Fruit fly (Drosophila melanogaster): Measurements from ENCODE around the gene CG43703.
A peak's percentile ranks its signal among the peaks of the same experiment; 100 is the strongest.

CG43703 gene

DNA sequence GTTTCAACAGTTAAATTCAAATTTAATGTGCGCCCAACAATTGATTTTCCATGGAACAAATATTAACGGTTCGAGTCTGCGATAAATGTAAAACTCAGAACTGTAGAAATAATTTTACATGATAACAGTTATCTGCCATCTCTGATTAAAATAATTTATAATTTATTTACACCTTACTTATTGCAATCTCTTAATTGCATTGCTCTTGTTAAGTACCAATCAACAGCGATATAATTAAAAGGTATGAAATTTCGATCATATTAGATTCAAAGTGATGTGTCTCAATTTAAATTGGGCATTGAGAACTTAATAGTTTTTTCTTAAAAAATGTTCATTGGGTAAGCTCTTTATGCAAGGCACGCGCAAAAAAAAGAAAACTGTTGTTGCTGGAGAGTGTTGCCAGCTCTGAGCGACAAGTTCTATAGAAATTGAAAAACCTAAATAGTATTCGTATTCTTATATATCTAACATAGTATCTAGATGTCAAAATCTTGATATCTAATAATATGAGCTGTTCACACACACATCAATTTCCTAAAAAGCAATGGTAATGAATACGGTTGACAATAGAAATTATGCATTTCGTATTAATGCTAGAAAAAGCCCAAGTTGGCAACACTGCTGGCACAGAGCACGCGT lies 37.6 kb downstream of the CG43703 start (continued):
- peak; percentile 81 for TF ChIP-seq onecut (GFP tag; IDR thresholded peaks at IDR 0.05)
- TF ChIP-seq fru (optimal IDR thresholded peaks at IDR 0.05) = no peak
- TF ChIP-seq Atf-2 (GFP tag; optimal IDR thresholded peaks at IDR 0.05) = no peak
- no peak for TF ChIP-seq CG3407 (GFP tag; optimal IDR thresholded peaks at IDR 0.05)
- peak; percentile 56 for TF ChIP-seq CG17385 (GFP tag; optimal IDR thresholded peaks at IDR 0.05)
- peak; percentile 81 for TF ChIP-seq unpg (GFP tag; optimal IDR thresholded peaks at IDR 0.05)
- peak; percentile 74 for TF ChIP-seq CG1602 (GFP tag; optimal IDR thresholded peaks at IDR 0.05)
- peak; percentile 87 for TF ChIP-seq exex (tag; optimal IDR thresholded peaks at IDR 0.05)
- TF ChIP-seq br (optimal IDR thresholded peaks at IDR 0.05) = no peak
- TF ChIP-seq CG14667 (GFP tag; IDR thresholded peaks at IDR 0.05) = peak; percentile 37; the same call in 1 of the 2 replicates
- TF ChIP-seq lola (GFP tag; optimal IDR thresholded peaks at IDR 0.05) = no peak
- TF ChIP-seq wek (GFP tag; optimal IDR thresholded peaks at IDR 0.05) = no peak
- TF ChIP-seq CG15269 (tag; optimal IDR thresholded peaks at IDR 0.05) = peak; percentile 27
- peak; percentile 36 for TF ChIP-seq CG14710 (tag; optimal IDR thresholded peaks at IDR 0.05)
- TF ChIP-seq Mad (GFP tag; optimal IDR thresholded peaks at IDR 0.05) = peak; percentile 10
- TF ChIP-seq zen2 (GFP tag; IDR thresholded peaks at IDR 0.05; ENCODE audit: partially characterized antibody) = no peak
- TF ChIP-seq Mrtf (GFP tag; IDR thresholded peaks at IDR 0.05) = no peak
- peak; percentile 37 for TF ChIP-seq CG13287 (GFP tag; IDR thresholded peaks at IDR 0.05; ENCODE audit: partially characterized antibody)

- TF ChIP-seq CG3995 (GFP tag; optimal IDR thresholded peaks at IDR 0.05) (peak; percentile 33), sd (tag; optimal IDR thresholded peaks at IDR 0.05) (peak; percentile 26), HLH4C (GFP tag; IDR thresholded peaks at IDR 0.05; ENCODE audit: partially characterized antibody) (no peak), MBD-R2 (GFP tag; IDR thresholded peaks at IDR 0.05) (peak; percentile 23; the same call in 1 of the 2 replicates), CG11456 (GFP tag; IDR thresholded peaks at IDR 0.05) (peak; percentile 53; the same call in 1 of the 3 replicates), hth (optimal IDR thresholded peaks at IDR 0.05) (no peak), CG15601 (tag; optimal IDR thresholded peaks at IDR 0.05) (peak; percentile 100), Trl (optimal IDR thresholded peaks at IDR 0.05) (peak; percentile 77 to 91), Trl (GFP tag; optimal IDR thresholded peaks at IDR 0.05) (peak; percentile 19), Hmr (GFP tag; optimal IDR thresholded peaks at IDR 0.05) (peak; percentile 38), vvl (GFP tag; IDR thresholded peaks at IDR 0.05) (0 out of 2 replicates have a peak, but pooled peaks have one; percentile 31), fd64A (GFP tag; optimal IDR thresholded peaks at IDR 0.05) (no peak), Dbx (GFP tag; IDR thresholded peaks at IDR 0.05) (peak; percentile 51; the same call in 1 of the 3 replicates), CG1024 (GFP tag; IDR thresholded peaks at IDR 0.05) (no peak), Vsx1 (GFP tag; optimal IDR thresholded peaks at IDR 0.05) (peak; percentile 35), CG8478 (optimal IDR thresholded peaks at IDR 0.05) (peak; percentile 94), HLH54F (GFP tag; optimal IDR thresholded peaks at IDR 0.05) (no peak), CG4617 (GFP tag; optimal IDR thresholded peaks at IDR 0.05; ENCODE audit: borderline replicate concordance) (no peak), Oaz (GFP tag; IDR thresholded peaks at IDR 0.05) (peak; percentile 13; the same call in 1 of the 2 replicates), CG32532 (GFP tag; IDR thresholded peaks at IDR 0.05) (peak; percentile 45; the same call in 1 of the 2 replicates), lov (optimal IDR thresholded peaks at IDR 0.05) (no peak), lov (GFP tag; IDR thresholded peaks at IDR 0.05) (0 out of 3 replicates have a peak, but pooled peaks have one; percentile 31), bcd (GFP tag; optimal IDR thresholded peaks at IDR 0.05) (no peak), CG13287 (GFP tag; IDR thresholded peaks at IDR 0.05; ENCODE audit: partially characterized antibody) (0 out of 2 replicates have a peak, but pooled peaks have one; percentile 21), nmo (GFP tag; optimal IDR thresholded peaks at IDR 0.05) (peak; percentile 4), CG4820 (GFP tag; optimal IDR thresholded peaks at IDR 0.05) (no peak), CG1603 (tag; optimal IDR thresholded peaks at IDR 0.05) (peak; percentile 20), Adf1 (GFP tag; IDR thresholded peaks at IDR 0.05) (peak; percentile 68; the same call in 1 of the 2 replicates), psq (GFP tag; optimal IDR thresholded peaks at IDR 0.05) (peak; percentile 19), so (GFP tag; IDR thresholded peaks at IDR 0.05) (no peak), Drgx (GFP tag; IDR thresholded peaks at IDR 0.05) (peak; percentile 37; the same call in 1 of the 2 replicates), CG14667 (GFP tag; IDR thresholded peaks at IDR 0.05) (no peak), wdn (GFP tag; IDR thresholded peaks at IDR 0.05) (0 out of 2 replicates have a peak, but pooled peaks have one; percentile 7)
Observed at dm6 chr2L:3803466-3804143, 38.3 kb downstream of the CG43703 start, which contains the start of gene Reph. Reph (plus strand) TSS chr2L:3803545.

Data from whole organism, embryonic.